Fruit fly (Drosophila melanogaster): ENCODE results near the gene CG7049.

Gene CG7049

dm6 chr3L:165981-166788 is 9.8 kb downstream of the CG7049 start (continued):
- TF ChIP-seq cad (GFP tag; optimal IDR thresholded peaks at IDR 0.05): no peak
- no peak for TF ChIP-seq Gug (GFP tag; IDR thresholded peaks at IDR 0.05)
- TF ChIP-seq CG9817 (tag; optimal IDR thresholded peaks at IDR 0.05): no peak
- TF ChIP-seq pfk (GFP tag; optimal IDR thresholded peaks at IDR 0.05): no peak
- no peak for TF ChIP-seq GATAe (GFP tag; conservative IDR thresholded peaks at IDR 0.05)
- no peak for TF ChIP-seq CG9876 (GFP tag; optimal IDR thresholded peaks at IDR 0.05)
- TF ChIP-seq sd (tag; optimal IDR thresholded peaks at IDR 0.05): no peak
- TF ChIP-seq sim (GFP tag; IDR thresholded peaks at IDR 0.05): no peak
- TF ChIP-seq seq (GFP tag; IDR thresholded peaks at IDR 0.05): no peak
- TF ChIP-seq ase (GFP tag; IDR thresholded peaks at IDR 0.05): no peak
- TF ChIP-seq dmrt99B (tag; optimal IDR thresholded peaks at IDR 0.05): peak; percentile 48
- no peak for TF ChIP-seq disco-r (GFP tag; optimal IDR thresholded peaks at IDR 0.05)
- TF ChIP-seq CG7745 (tag; optimal IDR thresholded peaks at IDR 0.05): no peak
- no peak for TF ChIP-seq Deaf1 (tag; optimal IDR thresholded peaks at IDR 0.05)
- no peak for TF ChIP-seq CG2120 (GFP tag; optimal IDR thresholded peaks at IDR 0.05)
- TF ChIP-seq wek (GFP tag; optimal IDR thresholded peaks at IDR 0.05): no peak
- no peak for TF ChIP-seq CG14014 (GFP tag; IDR thresholded peaks at IDR 0.05)
- TF ChIP-seq sens-2 (GFP tag; IDR thresholded peaks at IDR 0.05): no peak
- no peak for TF ChIP-seq Hr3 (GFP tag; optimal IDR thresholded peaks at IDR 0.05)
- TF ChIP-seq zen (tag; optimal IDR thresholded peaks at IDR 0.05): no peak
- no peak for TF ChIP-seq tll (GFP tag; optimal IDR thresholded peaks at IDR 0.05)
- TF ChIP-seq Ada2b (GFP tag; IDR thresholded peaks at IDR 0.05): no peak
- peak; percentile 33 to 46 for TF ChIP-seq bsh (GFP tag; optimal IDR thresholded peaks at IDR 0.05)
- TF ChIP-seq ci (GFP tag; IDR thresholded peaks at IDR 0.05): no peak
- TF ChIP-seq CG32532 (GFP tag; IDR thresholded peaks at IDR 0.05): no peak
- TF ChIP-seq Nf-YA (GFP tag; IDR thresholded peaks at IDR 0.05): no peak
- TF ChIP-seq corto (GFP tag; optimal IDR thresholded peaks at IDR 0.05): no peak
- TF ChIP-seq CG31388 (GFP tag; optimal IDR thresholded peaks at IDR 0.05): no peak
- no peak for TF ChIP-seq toy (GFP tag; IDR thresholded peaks at IDR 0.05)
- no peak for TF ChIP-seq Spps (tag; optimal IDR thresholded peaks at IDR 0.05)
- TF ChIP-seq CG8478 (optimal IDR thresholded peaks at IDR 0.05): no peak
- TF ChIP-seq Neu2 (GFP tag; optimal IDR thresholded peaks at IDR 0.05; ENCODE audit: borderline replicate concordance): no peak
- TF ChIP-seq fu2 (GFP tag; optimal IDR thresholded peaks at IDR 0.05): peak; percentile 11
- TF ChIP-seq fd102C (GFP tag; optimal IDR thresholded peaks at IDR 0.05): no peak
- TF ChIP-seq Myb (GFP tag; optimal IDR thresholded peaks at IDR 0.05): no peak
- TF ChIP-seq NC2β (GFP tag; optimal IDR thresholded peaks at IDR 0.05): no peak
- TF ChIP-seq Pdp1 (GFP tag; optimal IDR thresholded peaks at IDR 0.05): no peak
- TF ChIP-seq CG10209 (GFP tag; optimal IDR thresholded peaks at IDR 0.05): no peak
- no peak for TF ChIP-seq Hsf (GFP tag; optimal IDR thresholded peaks at IDR 0.05)
- TF ChIP-seq CG7357 (GFP tag; IDR thresholded peaks at IDR 0.05): no peak
- TF ChIP-seq CG1233 (GFP tag; optimal IDR thresholded peaks at IDR 0.05): no peak
- TF ChIP-seq tio (GFP tag; optimal IDR thresholded peaks at IDR 0.05): no peak
- TF ChIP-seq crol (GFP tag; IDR thresholded peaks at IDR 0.05): no peak
- TF ChIP-seq jing (GFP tag; optimal IDR thresholded peaks at IDR 0.05): no peak
- TF ChIP-seq Dip3 (GFP tag; optimal IDR thresholded peaks at IDR 0.05): no peak
- TF ChIP-seq ranshi (GFP tag; IDR thresholded peaks at IDR 0.05): no peak
- peak; percentile 8 for TF ChIP-seq CG30403 (GFP tag; optimal IDR thresholded peaks at IDR 0.05)
- TF ChIP-seq BEAF-32 (GFP tag; optimal IDR thresholded peaks at IDR 0.05): no peak
- TF ChIP-seq Mad (GFP tag; optimal IDR thresholded peaks at IDR 0.05): no peak
- no peak for TF ChIP-seq HLHmδ (GFP tag; optimal IDR thresholded peaks at IDR 0.05)
- TF ChIP-seq BtbVII (GFP tag; optimal IDR thresholded peaks at IDR 0.05): no peak
